Fruit fly (Drosophila melanogaster) whole organism, embryonic: ENCODE results near the gene hiro.
A peak's percentile ranks its signal among the peaks of the same experiment; 100 is the strongest.

Experiments used
- B-H2 ChIP-seq: fragments of 200-800 bp; sonication (Bioruptor generic); optimal IDR thresholded peaks from 2 replicates; lab custom pipeline; 2018; ENCODE audit warnings: missing biosample characterization, mild to moderate bottlenecking, missing genetic modification characterization
- BEAF-32 ChIP-seq: fragments of 200-800 bp; sonication (Bioruptor generic); optimal IDR thresholded peaks from 3 replicates; lab custom pipeline; 2017; ENCODE audit warnings: missing biosample characterization, missing genetic modification characterization, mild to moderate bottlenecking, moderate library complexity, missing genetic modification reagents
- BtbVII ChIP-seq: fragments of 200-800 bp; sonication (Bioruptor generic); optimal IDR thresholded peaks from 3 replicates; lab custom pipeline; 2017; ENCODE audit warnings: missing biosample characterization, mild to moderate bottlenecking, missing genetic modification characterization
- CG10366 ChIP-seq: fragments of 200-800 bp; sonication (Bioruptor generic); IDR thresholded peaks from 2 replicates; pipeline ENCODE4 v1.3.6; 2022; ENCODE audit warnings: missing biosample characterization, missing genetic modification characterization
- CG10979 ChIP-seq: fragments of 200-800 bp; sonication (Bioruptor generic); optimal IDR thresholded peaks from 2 replicates; lab custom pipeline; 2018; ENCODE audit warnings: missing biosample characterization, mild to moderate bottlenecking, missing genetic modification characterization, moderate library complexity
- CG11456 ChIP-seq: fragments of 200-800 bp; sonication (Bioruptor generic); IDR thresholded peaks from 3 replicates; pipeline ENCODE4 v1.3.6; 2022; ENCODE audit warnings: missing biosample characterization, missing genetic modification characterization
- CG12236 ChIP-seq: fragments of 200-800 bp; sonication (Bioruptor generic); optimal IDR thresholded peaks from 2 replicates; lab custom pipeline; 2016; ENCODE audit warnings: missing biosample characterization, missing genetic modification characterization
- CG12391 ChIP-seq: fragments of 200-800 bp; sonication (Bioruptor generic); optimal IDR thresholded peaks from 3 replicates; lab custom pipeline; 2018; ENCODE audit warnings: missing biosample characterization, mild to moderate bottlenecking, missing genetic modification characterization, moderate library complexity
- CG13296 ChIP-seq: fragments of 200-800 bp; sonication (Bioruptor generic); optimal IDR thresholded peaks from 3 replicates; lab custom pipeline; 2018; ENCODE audit warnings: missing biosample characterization, mild to moderate bottlenecking, missing genetic modification characterization
- CG13894 ChIP-seq: fragments of 200-800 bp; sonication (Bioruptor generic); optimal IDR thresholded peaks from 3 replicates; lab custom pipeline; 2018; ENCODE audit warnings: missing biosample characterization, mild to moderate bottlenecking, missing genetic modification characterization, moderate library complexity
- CG14050 ChIP-seq: fragments of 200-800 bp; sonication (Bioruptor generic); IDR thresholded peaks from 3 replicates; pipeline ENCODE4 v1.3.6; 2022; ENCODE audit warnings: missing biosample characterization, missing genetic modification characterization
- CG18764 ChIP-seq: fragments of 200-800 bp; sonication (Bioruptor generic); optimal IDR thresholded peaks from 3 replicates; lab custom pipeline; 2016; ENCODE audit warnings: missing biosample characterization, missing genetic modification characterization
- CG30403 ChIP-seq: fragments of 200-800 bp; sonication (Bioruptor generic); optimal IDR thresholded peaks from 3 replicates; lab custom pipeline; 2016; ENCODE audit warnings: missing biosample characterization, missing genetic modification characterization
- CG31365 ChIP-seq: fragments of 200-800 bp; sonication (Bioruptor generic); optimal IDR thresholded peaks from 2 replicates; lab custom pipeline; 2018; ENCODE audit warnings: missing biosample characterization, mild to moderate bottlenecking, missing genetic modification characterization
- CG32532 ChIP-seq: fragments of 200-800 bp; sonication (Bioruptor generic); IDR thresholded peaks from 2 replicates; pipeline ENCODE4 v1.3.6; 2022; ENCODE audit warnings: missing biosample characterization, missing genetic modification characterization
- CG34422 ChIP-seq: fragments of 200-800 bp; sonication (Bioruptor generic); IDR thresholded peaks from 3 replicates; pipeline ENCODE4 v1.3.6; 2022; ENCODE audit warnings: missing biosample characterization, missing genetic modification characterization
- CG3847 ChIP-seq: fragments of 200-800 bp; sonication (Bioruptor generic); IDR thresholded peaks from 2 replicates; pipeline ENCODE4 v1.3.6; 2022; ENCODE audit warnings: missing biosample characterization, missing genetic modification characterization
- CG3995 ChIP-seq: fragments of 200-800 bp; sonication (Bioruptor generic); optimal IDR thresholded peaks from 3 replicates; lab custom pipeline; 2016; ENCODE audit warnings: missing biosample characterization, missing genetic modification characterization
- CG4730 ChIP-seq: fragments of 200-800 bp; sonication (Bioruptor generic); IDR thresholded peaks from 2 replicates; pipeline ENCODE4 v1.3.6; 2022; ENCODE audit warnings: missing biosample characterization, missing genetic modification characterization
- CG6813 ChIP-seq: fragments of 200-800 bp; sonication (Bioruptor generic); optimal IDR thresholded peaks from 2 replicates; lab custom pipeline; 2017; ENCODE audit warnings: missing biosample characterization, missing genetic modification characterization, mild to moderate bottlenecking, moderate library complexity, missing genetic modification reagents
- CG7357 ChIP-seq: fragments of 200-800 bp; sonication (Bioruptor generic); IDR thresholded peaks from 3 replicates; pipeline ENCODE4 v1.3.6; 2022; ENCODE audit warnings: missing biosample characterization, missing genetic modification characterization
- CG7745 ChIP-seq: fragments of 200-800 bp; sonication (Bioruptor generic); optimal IDR thresholded peaks from 2 replicates; lab custom pipeline; 2018; ENCODE audit warnings: missing biosample characterization, mild to moderate bottlenecking, missing genetic modification characterization, moderate library complexity
- Dad ChIP-seq: fragments of 200-800 bp; sonication (Bioruptor generic); optimal IDR thresholded peaks from 3 replicates; lab custom pipeline; 2016; ENCODE audit warnings: missing biosample characterization, missing genetic modification characterization
- Drgx ChIP-seq: fragments of 200-800 bp; sonication (Bioruptor generic); IDR thresholded peaks from 2 replicates; pipeline ENCODE4 v1.3.6; 2022; ENCODE audit warnings: missing biosample characterization, missing genetic modification characterization
- E2f1 ChIP-seq: fragments of 200-800 bp; sonication (Bioruptor generic); IDR thresholded peaks from 2 replicates; pipeline ENCODE4 v1.3.6; 2022; ENCODE audit warnings: missing biosample characterization, missing genetic modification characterization
- HLH4C ChIP-seq: fragments of 200-800 bp; sonication (Bioruptor generic); IDR thresholded peaks from 3 replicates; pipeline ENCODE4 v1.3.6; 2022; ENCODE audit warnings: missing biosample characterization, missing genetic modification characterization; ENCODE audit not compliant: partially characterized antibody
- Hmx ChIP-seq: fragments of 200-800 bp; sonication (Bioruptor generic); optimal IDR thresholded peaks from 2 replicates; lab custom pipeline; 2016; ENCODE audit warnings: missing biosample characterization, missing genetic modification characterization
- Hr51 ChIP-seq, 2 experiments: fragments of 200-800 bp; sonication (Bioruptor generic); optimal IDR thresholded peaks; 2 replicates in 1 of 2; 3 replicates in 1 of 2; lab custom pipeline; 2016 to 2018; ENCODE audit warnings: missing biosample characterization in 2 of 2, missing genetic modification characterization in 2 of 2, mild to moderate bottlenecking in 1 of 2, moderate library complexity in 1 of 2
- Mrtf ChIP-seq: fragments of 200-800 bp; sonication (Bioruptor generic); IDR thresholded peaks from 3 replicates; pipeline ENCODE4 v1.3.6; 2022; ENCODE audit warnings: missing biosample characterization, missing genetic modification characterization
- NK7.1 ChIP-seq: fragments of 200-800 bp; sonication (Bioruptor generic); optimal IDR thresholded peaks from 3 replicates; lab custom pipeline; 2016; ENCODE audit warnings: missing biosample characterization, missing genetic modification characterization
- Poxn ChIP-seq: fragments of 200-800 bp; sonication (Bioruptor generic); IDR thresholded peaks from 2 replicates; pipeline ENCODE4 v1.3.6; 2022; ENCODE audit warnings: missing biosample characterization, missing genetic modification characterization
- Rfx ChIP-seq: fragments of 200-800 bp; sonication (Bioruptor generic); IDR thresholded peaks from 2 replicates; pipeline ENCODE4 v1.3.6; 2022; ENCODE audit warnings: missing biosample characterization, missing genetic modification characterization
- Spps ChIP-seq: fragments of 200-800 bp; sonication (Bioruptor generic); optimal IDR thresholded peaks from 2 replicates; lab custom pipeline; 2018; ENCODE audit warnings: missing biosample characterization, mild to moderate bottlenecking, missing genetic modification characterization
- ase ChIP-seq: fragments of 200-800 bp; sonication (Bioruptor generic); IDR thresholded peaks from 3 replicates; pipeline ENCODE4 v1.3.6; 2022; ENCODE audit warnings: missing biosample characterization, missing genetic modification characterization
- corto ChIP-seq: fragments of 200-800 bp; sonication (Bioruptor generic); optimal IDR thresholded peaks from 2 replicates; lab custom pipeline; 2016; ENCODE audit warnings: missing biosample characterization, mild to moderate bottlenecking, missing genetic modification characterization, moderate library complexity
- dm ChIP-seq: fragments of 200-800 bp; sonication (Bioruptor generic); optimal IDR thresholded peaks from 3 replicates; lab custom pipeline; 2016; ENCODE audit warnings: missing biosample characterization, missing genetic modification characterization
- dysf ChIP-seq: fragments of 200-800 bp; sonication (Bioruptor generic); IDR thresholded peaks from 3 replicates; pipeline ENCODE4 v1.3.6; 2022; ENCODE audit warnings: missing biosample characterization, missing genetic modification characterization
- fd3F ChIP-seq: fragments of 200-800 bp; sonication (Bioruptor generic); optimal IDR thresholded peaks from 2 replicates; lab custom pipeline; 2018; ENCODE audit warnings: missing biosample characterization, mild to moderate bottlenecking, missing genetic modification characterization, moderate library complexity
- fd96Cb ChIP-seq: fragments of 200-800 bp; sonication (Bioruptor generic); optimal IDR thresholded peaks from 2 replicates; lab custom pipeline; 2018; ENCODE audit warnings: missing biosample characterization, mild to moderate bottlenecking, missing genetic modification characterization, moderate library complexity
- gce ChIP-seq: fragments of 200-800 bp; sonication (Bioruptor generic); IDR thresholded peaks from 3 replicates; pipeline ENCODE4 v1.3.6; 2022; ENCODE audit warnings: missing biosample characterization, missing genetic modification characterization
- grau ChIP-seq: fragments of 200-800 bp; optimal IDR thresholded peaks from 3 replicates; lab custom pipeline; 2019; ENCODE audit warnings: missing biosample characterization, mild to moderate bottlenecking, missing genetic modification characterization, moderate library complexity
- hb ChIP-seq: fragments of 200-800 bp; sonication (Bioruptor generic); IDR thresholded peaks from 3 replicates; pipeline ENCODE4 v1.3.6; 2022; ENCODE audit warnings: missing biosample characterization, missing genetic modification characterization; ENCODE audit not compliant: partially characterized antibody
- ind ChIP-seq: fragments of 200-800 bp; sonication (Bioruptor generic); optimal IDR thresholded peaks from 3 replicates; lab custom pipeline; 2016; ENCODE audit warnings: missing biosample characterization, missing genetic modification characterization
- oc ChIP-seq: fragments of 200-800 bp; sonication (Bioruptor generic); optimal IDR thresholded peaks from 2 replicates; lab custom pipeline; 2018; ENCODE audit warnings: missing biosample characterization, mild to moderate bottlenecking, missing genetic modification characterization, moderate library complexity
- pan ChIP-seq, 4 experiments: fragments of >200 bp in 3 of 4; fragments of 200-800 bp in 1 of 4; sonication (Bioruptor generic) in 1 of 4; optimal IDR thresholded peaks in 3 of 4; IDR thresholded peaks in 1 of 4; 2 replicates each; pipeline versions ENCODE4 v1.3.6 to Lab custom; 2017 to 2022; ENCODE audit warnings: missing biosample characterization in 2 of 4, missing genetic modification characterization in 2 of 4, mixed read lengths in 1 of 4
- run ChIP-seq: fragments of 200-800 bp; sonication (Bioruptor generic); optimal IDR thresholded peaks from 3 replicates; lab custom pipeline; 2018; ENCODE audit warnings: missing biosample characterization, mild to moderate bottlenecking, missing genetic modification characterization
- scrt ChIP-seq: fragments of 200-800 bp; sonication (Bioruptor generic); optimal IDR thresholded peaks from 2 replicates; lab custom pipeline; 2018; ENCODE audit warnings: missing biosample characterization, mild to moderate bottlenecking, missing genetic modification characterization, moderate library complexity
- tgo ChIP-seq: fragments of 200-800 bp; sonication (Bioruptor generic); IDR thresholded peaks from 3 replicates; pipeline ENCODE4 v1.3.6; 2022; ENCODE audit warnings: missing biosample characterization, missing genetic modification characterization
- twi ChIP-seq: fragments of 200-800 bp; optimal IDR thresholded peaks from 2 replicates; lab custom pipeline; 2019; ENCODE audit warnings: missing biosample characterization, mild to moderate bottlenecking, missing genetic modification characterization, moderate library complexity

Gene hiro

DNA sequence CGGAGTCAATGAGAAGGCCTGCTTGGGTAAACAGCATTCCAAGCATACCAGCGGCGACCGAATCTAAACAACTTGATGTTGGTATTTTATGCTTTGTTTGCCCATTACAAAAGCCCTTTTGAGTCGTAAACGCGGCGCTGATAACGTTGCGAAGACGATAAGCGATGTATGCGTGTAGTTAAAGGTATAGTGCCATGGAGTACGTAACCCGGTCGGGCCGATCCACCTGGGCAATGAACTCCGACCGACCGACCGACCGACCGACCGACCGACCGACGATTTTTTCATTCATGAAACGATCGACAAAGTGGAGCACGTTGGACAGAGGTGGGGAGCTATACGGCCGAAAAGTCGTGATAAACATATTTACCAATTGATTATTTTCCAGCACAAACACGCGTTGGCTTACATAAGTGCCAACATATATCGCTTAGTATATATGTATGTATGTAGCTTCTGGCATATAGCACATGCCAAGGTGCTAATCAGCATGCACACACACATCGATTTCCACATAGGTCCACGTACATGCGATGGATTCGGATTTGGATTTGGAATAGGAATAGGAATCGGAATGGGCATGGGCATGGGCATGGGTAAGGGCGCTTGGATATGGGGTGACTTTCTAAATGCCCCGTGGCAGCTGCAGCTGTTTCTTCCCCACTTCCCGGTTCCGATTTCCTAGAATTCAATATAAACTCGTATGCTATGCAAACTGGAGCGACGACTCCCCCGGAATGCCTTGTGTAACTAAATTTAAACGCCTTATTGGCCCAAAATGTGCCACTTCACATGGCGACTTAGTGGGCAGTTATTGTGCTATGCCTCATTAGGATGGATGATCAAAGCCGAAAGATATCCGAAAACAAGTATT lies 44.7 kb downstream of the hiro start (continued):
- TF ChIP-seq CG10366 (no peak), Spps (tag; lab: Kevin White, UChicago) (no peak), Dad (GFP tag; lab: Kevin White, UChicago) (no peak), ase (GFP tag; lab: Robert Waterston, UW) (0 out of 3 replicates have a peak, but pooled peaks have one; percentile 21), CG34422 (GFP tag; lab: Robert Waterston, UW) (no peak), Rfx (no peak), CG18764 (no peak), twi (tag; lab: Kevin White, UChicago) (no peak), fd3F (no peak), ind (GFP tag; lab: Kevin White, UChicago) (no peak), corto (no peak), CG10979 (tag; lab: Kevin White, UChicago) (no peak), CG31365 (no peak), CG12236 (GFP tag; lab: Kevin White, UChicago) (no peak), CG11456 (no peak), Poxn (GFP tag; lab: Robert Waterston, UW) (no peak), Mrtf (no peak), BEAF-32 (GFP tag; lab: Kevin White, UChicago) (no peak), CG7745 (tag; lab: Kevin White, UChicago) (no peak), dm (GFP tag; lab: Kevin White, UChicago) (no peak), CG13296 (GFP tag; lab: Kevin White, UChicago) (peak; percentile 66), Hr51 (GFP tag; optimal IDR thresholded peaks at IDR 0.05; lab: Kevin White, UChicago) (peak in 1 of 2 experiments; percentile 16), HLH4C (GFP tag; lab: Robert Waterston, UW) (0 out of 3 replicates have a peak, but pooled peaks have one; percentile 20), fd96Cb (tag; lab: Kevin White, UChicago) (no peak), CG4730 (GFP tag; lab: Robert Waterston, UW) (no peak), grau (tag; lab: Kevin White, UChicago) (no peak), oc (no peak), CG3995 (GFP tag; lab: Kevin White, UChicago) (no peak), CG30403 (GFP tag; lab: Kevin White, UChicago) (no peak), E2f1 (GFP tag; lab: Robert Waterston, UW) (no peak), Drgx (GFP tag; lab: Robert Waterston, UW) (no peak), CG32532 (GFP tag; lab: Robert Waterston, UW) (no peak), Hmx (GFP tag; lab: Kevin White, UChicago) (no peak), CG12391 (tag; lab: Kevin White, UChicago) (no peak), BtbVII (GFP tag; lab: Kevin White, UChicago) (peak; percentile 51), CG14050 (GFP tag; lab: Robert Waterston, UW) (no peak), CG13894 (peak; percentile 17), pan (optimal IDR thresholded peaks at IDR 0.05; lab: Kevin White, UChicago) (no peak), pan (GFP tag; optimal IDR thresholded peaks at IDR 0.05 in 1 of 2, IDR thresholded peaks at IDR 0.05 in 1 of 2) (no peak), dysf (GFP tag; lab: Robert Waterston, UW) (no peak), hb (GFP tag; lab: Robert Waterston, UW) (no peak), NK7.1 (no peak), CG6813 (GFP tag; lab: Kevin White, UChicago) (peak; percentile 66), gce (GFP tag; lab: Robert Waterston, UW) (peak; percentile 4; the same call in 1 of the 3 replicates), scrt (GFP tag; lab: Kevin White, UChicago) (no peak), B-H2 (GFP tag; lab: Kevin White, UChicago) (no peak), tgo (GFP tag; lab: Robert Waterston, UW) (no peak), run (no peak), CG7357 (GFP tag; lab: Robert Waterston, UW) (no peak), CG3847 (GFP tag; lab: Robert Waterston, UW) (no peak)
